Worm (Caenorhabditis elegans) whole organism, L1 larva: Measurements from ENCODE around the gene K05F1.1.

ENCODE experiments used
- C04F5.9 ChIP-seq: sonication (generic microtip); optimal IDR thresholded peaks from 2 replicates; lab custom pipeline; 2016; ENCODE audit warnings: missing genetic modification characterization, missing compliant biosample characterization
- C16A3.4 ChIP-seq: fragments of 150-350 bp; optimal IDR thresholded peaks from 2 replicates; lab custom pipeline; 2014; ENCODE audit warnings: missing biosample characterization, missing genetic modification characterization
- aha-1 ChIP-seq: fragments of 150-350 bp; optimal IDR thresholded peaks from 2 replicates; lab custom pipeline; 2014; ENCODE audit warnings: missing biosample characterization, missing genetic modification characterization
- aly-2 ChIP-seq: fragments of 150-350 bp; optimal IDR thresholded peaks from 2 replicates; lab custom pipeline; 2014; ENCODE audit warnings: missing biosample characterization, missing genetic modification characterization
- ama-1 ChIP-seq: fragments of 150-350 bp; optimal IDR thresholded peaks from 2 replicates; lab custom pipeline; 2014
- ceh-82 ChIP-seq, 3 experiments: fragments of 150-350 bp in 1 of 3; sonication (generic microtip) in 2 of 3; optimal IDR thresholded peaks; 2 replicates each; lab custom pipeline; 2014 to 2017; ENCODE audit warnings: missing biosample characterization in 3 of 3, missing genetic modification characterization in 3 of 3
- ceh-88 ChIP-seq: fragments of 200-800 bp; sonication (Bioruptor generic); IDR thresholded peaks from 2 replicates; pipeline ENCODE4 v1.3.6; 2022; ENCODE audit warnings: missing genetic modification characterization, missing compliant biosample characterization
- ceh-90 ChIP-seq: sonication (generic microtip); optimal IDR thresholded peaks from 2 replicates; lab custom pipeline; 2016; ENCODE audit warnings: missing genetic modification characterization, missing compliant biosample characterization
- dpl-1 ChIP-seq, 3 experiments: fragments of 150-350 bp in 2 of 3; sonication (generic microtip) in 1 of 3; optimal IDR thresholded peaks; 2 replicates each; lab custom pipeline; 2014 to 2017; ENCODE audit warnings: missing biosample characterization in 3 of 3, missing genetic modification characterization in 3 of 3, missing genetic modification reagents in 3 of 3
- efl-1 ChIP-seq, 4 experiments: fragments of 150-350 bp; optimal IDR thresholded peaks in 3 of 4; peaks in 1 of 4; 1 replicate in 1 of 4; 2 replicates in 3 of 4; lab custom pipeline; 2014; ENCODE audit warnings: missing biosample characterization in 2 of 4, missing genetic modification characterization in 2 of 4, missing genetic modification reagents in 2 of 4
- egl-27 ChIP-seq, 2 experiments: fragments of 150-350 bp in 1 of 2; sonication (generic microtip); optimal IDR thresholded peaks; 3 replicates each; lab custom pipeline; 2017 to 2018; ENCODE audit warnings: missing biosample characterization in 2 of 2, missing genetic modification characterization in 2 of 2, missing genetic modification reagents in 2 of 2
- elt-2 ChIP-seq: sonication (generic microtip); optimal IDR thresholded peaks from 2 replicates; lab custom pipeline; 2016; ENCODE audit warnings: missing genetic modification characterization, mild to moderate bottlenecking, inconsistent platforms, missing compliant biosample characterization, missing genetic modification reagents
- fkh-10 ChIP-seq: sonication (generic microtip); optimal IDR thresholded peaks from 2 replicates; lab custom pipeline; 2017; ENCODE audit warnings: missing biosample characterization, missing genetic modification reagents, missing genetic modification characterization
- fkh-4 ChIP-seq: sonication (generic microtip); optimal IDR thresholded peaks from 2 replicates; lab custom pipeline; 2016; ENCODE audit warnings: missing compliant biosample characterization, missing genetic modification characterization, borderline replicate concordance
- fos-1 ChIP-seq: fragments of 150-350 bp; optimal IDR thresholded peaks from 2 replicates; lab custom pipeline; 2014; ENCODE audit warnings: missing biosample characterization, missing genetic modification characterization
- grh-1 ChIP-seq: fragments of 200-800 bp; sonication (Bioruptor generic); IDR thresholded peaks from 2 replicates; pipeline ENCODE4 v1.3.6; 2022; ENCODE audit warnings: missing genetic modification reagents, missing genetic modification characterization, missing compliant biosample characterization
- hlh-17 ChIP-seq: fragments of 200-800 bp; sonication (Bioruptor generic); optimal IDR thresholded peaks from 2 replicates; lab custom pipeline; 2018; ENCODE audit warnings: missing genetic modification characterization, mild to moderate bottlenecking, missing compliant biosample characterization, moderate library complexity, borderline replicate concordance
- hpl-2 ChIP-seq: fragments of 150-350 bp; optimal IDR thresholded peaks from 2 replicates; lab custom pipeline; 2014; ENCODE audit warnings: missing biosample characterization, missing genetic modification reagents, missing genetic modification characterization
- irx-1 ChIP-seq: sonication (generic microtip); optimal IDR thresholded peaks from 2 replicates; lab custom pipeline; 2016; ENCODE audit warnings: missing genetic modification characterization, missing compliant biosample characterization
- lin-13 ChIP-seq: fragments of 150-350 bp; optimal IDR thresholded peaks from 2 replicates; lab custom pipeline; 2014; ENCODE audit warnings: missing biosample characterization, missing genetic modification reagents, missing genetic modification characterization
- lin-35 ChIP-seq, 2 experiments: fragments of 150-350 bp; optimal IDR thresholded peaks; 2 replicates each; lab custom pipeline; 2014; ENCODE audit warnings: missing biosample characterization in 2 of 2, missing genetic modification characterization in 2 of 2, missing genetic modification reagents in 2 of 2
- lin-39 ChIP-seq: fragments of 150-350 bp; optimal IDR thresholded peaks from 2 replicates; lab custom pipeline; 2014; ENCODE audit warnings: missing biosample characterization, missing genetic modification reagents, missing genetic modification characterization
- lir-3 ChIP-seq: sonication (generic microtip); optimal IDR thresholded peaks from 2 replicates; lab custom pipeline; 2016; ENCODE audit warnings: mild to moderate bottlenecking, missing genetic modification characterization, moderate library complexity, missing compliant biosample characterization; ENCODE audit not compliant: poor library complexity
- lsy-2 ChIP-seq, 2 experiments: fragments of 150-350 bp; optimal IDR thresholded peaks; 2 replicates each; lab custom pipeline; 2014; ENCODE audit warnings: missing biosample characterization in 2 of 2, missing genetic modification characterization in 2 of 2
- mab-9 ChIP-seq: fragments of 200-800 bp; sonication (Bioruptor generic); IDR thresholded peaks from 2 replicates; pipeline ENCODE4 v1.3.6; 2022; ENCODE audit warnings: missing genetic modification reagents, missing genetic modification characterization, missing compliant biosample characterization
- mdl-1 ChIP-seq, 2 experiments: fragments of 150-350 bp; optimal IDR thresholded peaks; 2 replicates each; lab custom pipeline; 2014 to 2017; ENCODE audit warnings: missing biosample characterization in 2 of 2, missing genetic modification characterization in 2 of 2, inconsistent platforms in 1 of 2
- mep-1 ChIP-seq: fragments of 150-350 bp; optimal IDR thresholded peaks from 2 replicates; lab custom pipeline; 2014; ENCODE audit warnings: missing biosample characterization, missing genetic modification characterization
- nhr-11 ChIP-seq: fragments of 150-350 bp; optimal IDR thresholded peaks from 2 replicates; lab custom pipeline; 2014; ENCODE audit warnings: missing biosample characterization, missing genetic modification characterization
- nhr-12 ChIP-seq: sonication (generic microtip); optimal IDR thresholded peaks from 2 replicates; lab custom pipeline; 2017; ENCODE audit warnings: missing biosample characterization, missing genetic modification characterization
- nhr-20 ChIP-seq: sonication (generic microtip); optimal IDR thresholded peaks from 2 replicates; lab custom pipeline; 2016; ENCODE audit warnings: mild to moderate bottlenecking, missing genetic modification characterization, missing compliant biosample characterization
- nhr-237 ChIP-seq: fragments of 150-350 bp; optimal IDR thresholded peaks from 2 replicates; lab custom pipeline; 2014; ENCODE audit warnings: missing biosample characterization, missing genetic modification characterization
- nhr-47 ChIP-seq: sonication (generic microtip); optimal IDR thresholded peaks from 2 replicates; lab custom pipeline; 2016; ENCODE audit warnings: mild to moderate bottlenecking, missing genetic modification characterization, moderate library complexity, missing compliant biosample characterization
- nhr-71 ChIP-seq: sonication (generic microtip); optimal IDR thresholded peaks from 2 replicates; lab custom pipeline; 2016; ENCODE audit warnings: mild to moderate bottlenecking, missing genetic modification characterization, moderate library complexity, missing compliant biosample characterization
- nhr-76 ChIP-seq: sonication (generic microtip); optimal IDR thresholded peaks from 2 replicates; lab custom pipeline; 2017; ENCODE audit warnings: missing biosample characterization, missing genetic modification characterization
- nhr-77 ChIP-seq: fragments of 150-350 bp; optimal IDR thresholded peaks from 2 replicates; lab custom pipeline; 2014; ENCODE audit warnings: missing biosample characterization, missing genetic modification characterization
- nhr-84 ChIP-seq: sonication (generic microtip); optimal IDR thresholded peaks from 2 replicates; lab custom pipeline; 2017; ENCODE audit warnings: missing biosample characterization, missing genetic modification characterization
- nhr-85 ChIP-seq: sonication (generic microtip); peaks from one replicate; lab custom pipeline; 2016; ENCODE audit warnings: missing genetic modification characterization, inconsistent platforms, missing compliant biosample characterization
- nhr-90 ChIP-seq: sonication (generic microtip); optimal IDR thresholded peaks from 2 replicates; lab custom pipeline; 2016; ENCODE audit warnings: mild to moderate bottlenecking, missing genetic modification characterization, missing compliant biosample characterization; ENCODE audit not compliant: poor library complexity
- pag-3 ChIP-seq: sonication (generic microtip); optimal IDR thresholded peaks from 2 replicates; lab custom pipeline; 2017; ENCODE audit warnings: missing genetic modification characterization, mild to moderate bottlenecking, missing compliant biosample characterization, antibody characterized with exemption, borderline replicate concordance; ENCODE audit not compliant: insufficient read depth
- pax-3 ChIP-seq: fragments of 200-800 bp; sonication (Bioruptor generic); optimal IDR thresholded peaks from 2 replicates; lab custom pipeline; 2018; ENCODE audit warnings: mild to moderate bottlenecking, missing genetic modification characterization, moderate library complexity, missing compliant biosample characterization
- pqm-1 ChIP-seq: sonication (generic microtip); optimal IDR thresholded peaks from 3 replicates; lab custom pipeline; 2017; ENCODE audit warnings: missing biosample characterization, missing genetic modification characterization
- rnt-1 ChIP-seq: sonication (generic microtip); optimal IDR thresholded peaks from 2 replicates; lab custom pipeline; 2016; ENCODE audit warnings: mild to moderate bottlenecking, missing genetic modification characterization, moderate library complexity, missing compliant biosample characterization
- snpc-4 ChIP-seq: fragments of 150-350 bp; optimal IDR thresholded peaks from 2 replicates; lab custom pipeline; 2014; ENCODE audit warnings: missing biosample characterization, missing genetic modification characterization
- sox-4 ChIP-seq: sonication (generic microtip); optimal IDR thresholded peaks from 2 replicates; lab custom pipeline; 2016; ENCODE audit warnings: missing genetic modification characterization, missing compliant biosample characterization
- swsn-7 ChIP-seq: sonication (generic microtip); optimal IDR thresholded peaks from 2 replicates; lab custom pipeline; 2016; ENCODE audit warnings: missing genetic modification characterization, missing compliant biosample characterization
- unc-130 ChIP-seq: fragments of 150-350 bp; optimal IDR thresholded peaks from 2 replicates; lab custom pipeline; 2017; ENCODE audit warnings: missing biosample characterization, missing genetic modification characterization, inconsistent platforms
- unc-30 ChIP-seq: sonication (generic microtip); optimal IDR thresholded peaks from 2 replicates; lab custom pipeline; 2017; ENCODE audit warnings: missing biosample characterization, missing genetic modification characterization
- unc-62 ChIP-seq: fragments of 150-350 bp; optimal IDR thresholded peaks from 2 replicates; lab custom pipeline; 2014; ENCODE audit warnings: missing biosample characterization, missing genetic modification reagents, missing genetic modification characterization
- unc-86 ChIP-seq: sonication (generic microtip); optimal IDR thresholded peaks from 2 replicates; lab custom pipeline; 2016; ENCODE audit warnings: missing genetic modification characterization, missing compliant biosample characterization
- unc-98 ChIP-seq: fragments of 200-800 bp; sonication (Bioruptor generic); IDR thresholded peaks from 2 replicates; pipeline ENCODE4 v1.3.6; 2022; ENCODE audit warnings: missing genetic modification characterization, missing compliant biosample characterization
- vab-15 ChIP-seq: sonication (generic microtip); optimal IDR thresholded peaks from 2 replicates; lab custom pipeline; 2017; ENCODE audit warnings: missing genotype, mild to moderate bottlenecking, missing genetic modification characterization, missing compliant biosample characterization
- xbp-1 ChIP-seq: sonication (generic microtip); optimal IDR thresholded peaks from 2 replicates; lab custom pipeline; 2016; ENCODE audit warnings: missing genetic modification characterization, missing compliant biosample characterization
- zag-1 ChIP-seq: fragments of 150-350 bp; optimal IDR thresholded peaks from 2 replicates; lab custom pipeline; 2014; ENCODE audit warnings: missing biosample characterization, missing genetic modification characterization
- ztf-4 ChIP-seq: fragments of 150-350 bp; optimal IDR thresholded peaks from 2 replicates; lab custom pipeline; 2014; ENCODE audit warnings: missing biosample characterization, missing genetic modification characterization

The K05F1.1 gene

ce11 chrII:5839227-5839626 lies 38.0 kb downstream of the K05F1.1 start, which contains the start of gene ZK1248.19:
Gene ZK1248.19 (minus strand): TSS chrII:5839414.
- no peak for TF ChIP-seq ceh-90 (tag; lab: Kevin White, UChicago)
- peak; percentile 54 for TF ChIP-seq C16A3.4 (tag; lab: Kevin White, UChicago)
- no peak for TF ChIP-seq unc-30 (tag; lab: Kevin White, UChicago)
- no peak for TF ChIP-seq lin-13 (GFP tag; lab: Kevin White, UChicago)
- TF ChIP-seq lin-39 (tag; lab: Kevin White, UChicago) = no peak
- peak; percentile 56 for TF ChIP-seq rnt-1
- no peak for TF ChIP-seq nhr-237 (tag; lab: Kevin White, UChicago)
- TF ChIP-seq unc-130 = peak; percentile 32
- TF ChIP-seq xbp-1 = peak; percentile 15
- TF ChIP-seq aly-2 = no peak
- TF ChIP-seq lin-35 (GFP tag; optimal IDR thresholded peaks at IDR 0.05; lab: Kevin White, UChicago) = peak in 1 of 2 experiments; percentile 39
- TF ChIP-seq elt-2 (tag; lab: Kevin White, UChicago) = no peak
- TF ChIP-seq ceh-88 = no peak
- TF ChIP-seq hlh-17 (GFP tag; lab: Kevin White, UChicago) = no peak
- no peak for TF ChIP-seq ama-1
- TF ChIP-seq nhr-12 (tag; lab: Kevin White, UChicago) = no peak
- TF ChIP-seq lsy-2 (tag; optimal IDR thresholded peaks at IDR 0.05; lab: Kevin White, UChicago) = peak; percentile 42 to 58
- no peak for TF ChIP-seq nhr-84 (tag; lab: Kevin White, UChicago)
- TF ChIP-seq lir-3 = no peak
- TF ChIP-seq unc-98 = no peak
- no peak for TF ChIP-seq nhr-11 (tag; lab: Kevin White, UChicago)
- TF ChIP-seq efl-1 (optimal IDR thresholded peaks at IDR 0.05; lab: Kevin White, UChicago) = peak; percentile 53 to 54
- TF ChIP-seq efl-1 (GFP tag; optimal IDR thresholded peaks at IDR 0.05 in 1 of 2; lab: Kevin White, UChicago) = peak; percentile 32 to 95
- no peak for TF ChIP-seq vab-15
- peak; percentile 16 for TF ChIP-seq mep-1 (tag; lab: Kevin White, UChicago)
- TF ChIP-seq snpc-4 = peak; percentile 0
- no peak for TF ChIP-seq hpl-2 (GFP tag; lab: Kevin White, UChicago)
- no peak for TF ChIP-seq mab-9 (GFP tag; lab: Robert Waterston, UW)
- peak; percentile 5 to 49 (median 31) for TF ChIP-seq dpl-1 (GFP tag; optimal IDR thresholded peaks at IDR 0.05; lab: Kevin White, UChicago)
- no peak for TF ChIP-seq irx-1 (tag; lab: Kevin White, UChicago)
- TF ChIP-seq zag-1 = no peak
- TF ChIP-seq fos-1 = no peak
- TF ChIP-seq pag-3 (tag; lab: Kevin White, UChicago) = no peak
- TF ChIP-seq nhr-47 (tag; lab: Kevin White, UChicago) = peak; percentile 35
- TF ChIP-seq pax-3 = no peak
- no peak for TF ChIP-seq fkh-10 (GFP tag; lab: Kevin White, UChicago)
- no peak for TF ChIP-seq grh-1 (GFP tag; lab: Robert Waterston, UW)
- no peak for TF ChIP-seq nhr-77 (tag; lab: Kevin White, UChicago)
- peak; percentile 17 for TF ChIP-seq swsn-7
- peak; percentile 9 for TF ChIP-seq nhr-85 (tag; lab: Kevin White, UChicago)
- no peak for TF ChIP-seq nhr-90 (tag; lab: Kevin White, UChicago)
- no peak for TF ChIP-seq egl-27 (tag; optimal IDR thresholded peaks at IDR 0.05; lab: Kevin White, UChicago)
- no peak for TF ChIP-seq sox-4
- TF ChIP-seq aha-1 (tag; lab: Kevin White, UChicago) = no peak
- no peak for TF ChIP-seq mdl-1 (tag; optimal IDR thresholded peaks at IDR 0.05; lab: Kevin White, UChicago)
- no peak for TF ChIP-seq pqm-1
- no peak for TF ChIP-seq fkh-4 (tag; lab: Kevin White, UChicago)
- TF ChIP-seq nhr-71 (tag; lab: Kevin White, UChicago) = peak; percentile 43
- TF ChIP-seq nhr-20 = peak; percentile 39
- TF ChIP-seq unc-62 (GFP tag; lab: Kevin White, UChicago) = no peak
- TF ChIP-seq nhr-76 = no peak
- TF ChIP-seq ceh-82 (tag; optimal IDR thresholded peaks at IDR 0.05; lab: Kevin White, UChicago) = peak in 1 of 3 experiments; percentile 13
- no peak for TF ChIP-seq ztf-4 (tag; lab: Kevin White, UChicago)
- TF ChIP-seq unc-86 = no peak
- TF ChIP-seq C04F5.9 (tag; lab: Kevin White, UChicago) = no peak
